Fruit fly (Drosophila melanogaster): Measurements from ENCODE around the gene Polr3A.
A peak's percentile ranks its signal among the peaks of the same experiment; 100 is the strongest.

Gene Polr3A

DNA sequence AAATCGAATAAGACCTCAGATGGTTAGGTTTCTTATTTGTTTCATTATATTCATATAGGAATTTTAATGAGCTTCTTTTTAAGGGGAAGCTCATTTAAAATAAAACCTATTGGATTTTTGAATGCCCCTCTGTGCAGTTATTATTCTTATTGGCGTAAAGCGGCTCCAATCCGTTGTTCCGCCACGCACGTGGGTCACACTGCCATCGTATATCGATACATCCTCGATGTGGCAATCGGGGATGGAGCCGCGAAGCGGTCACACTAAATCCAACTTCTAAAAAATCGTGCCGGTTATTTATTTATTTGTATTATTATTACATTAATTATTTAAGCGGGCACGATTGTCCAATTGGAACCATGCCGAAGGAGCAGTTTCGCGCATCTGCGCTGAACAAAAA is at the start of gene Polr3A:
TSS of gene Polr3A (plus strand) at position 234 of the 400 bp plus-strand sequence.
- TF ChIP-seq CG17801 (GFP tag; optimal IDR thresholded peaks at IDR 0.05; ENCODE audit: partially characterized antibody): no peak

DNA sequence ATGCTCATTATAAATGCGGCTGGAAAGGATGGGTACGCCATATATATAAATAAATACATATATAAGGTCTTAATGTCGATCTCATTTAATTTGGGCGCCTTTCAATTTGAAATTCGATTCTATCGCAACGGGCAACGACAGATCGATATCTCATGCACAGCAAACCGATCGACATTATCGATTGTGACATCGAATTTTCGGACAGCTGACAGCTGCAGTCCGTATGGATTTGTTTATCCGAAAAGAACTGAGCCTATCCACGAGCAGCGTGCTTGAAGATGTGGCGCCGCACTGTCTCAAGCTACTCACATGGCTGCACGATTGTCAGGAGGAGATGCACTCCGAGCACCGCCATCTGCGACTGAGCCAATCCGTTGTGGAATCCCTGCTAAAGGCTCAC is 30.8 kb upstream of the Polr3A start, which contains the start of gene CG8191:
TSS of gene CG8191 (plus strand) at position 211 of the 400 bp plus-strand sequence.
- TF ChIP-seq CG17801 (GFP tag; optimal IDR thresholded peaks at IDR 0.05; ENCODE audit: partially characterized antibody): no peak

DNA sequence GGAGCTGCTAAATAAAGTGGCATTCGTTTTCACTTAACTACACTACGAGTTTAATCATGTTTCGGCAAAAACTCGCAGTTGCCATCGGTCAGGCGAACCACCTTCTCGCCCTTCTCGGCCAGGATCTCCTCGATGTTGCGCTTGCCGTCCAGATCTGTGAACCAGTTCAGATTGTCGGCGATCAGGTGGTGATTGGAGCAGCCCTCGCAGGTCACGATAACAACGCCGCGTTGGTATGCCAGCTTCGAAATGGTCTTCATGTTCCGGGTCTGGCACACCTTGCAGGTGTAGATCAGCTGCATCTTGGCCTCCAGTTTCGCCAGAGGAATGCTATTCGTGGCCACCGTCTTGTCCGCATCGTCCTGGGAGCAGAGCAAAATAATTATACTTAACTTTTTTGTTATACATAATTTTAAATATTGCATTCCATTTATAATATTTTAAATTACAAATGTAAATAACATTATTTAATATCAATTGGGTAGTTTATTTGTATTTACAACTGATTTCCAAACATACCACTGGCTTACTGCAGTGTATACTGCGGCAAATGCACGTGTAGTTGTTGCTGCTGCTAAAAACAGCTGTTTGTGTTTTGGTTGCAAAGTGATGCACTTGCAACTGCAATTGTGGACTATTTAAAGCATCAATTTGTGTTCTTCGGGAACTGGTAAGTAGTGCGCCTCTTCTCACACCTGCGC is 29.4 kb upstream of the Polr3A start:
- no peak for TF ChIP-seq CG17801 (GFP tag; optimal IDR thresholded peaks at IDR 0.05; ENCODE audit: partially characterized antibody)

- TF ChIP-seq CG17801 (GFP tag; optimal IDR thresholded peaks at IDR 0.05; ENCODE audit: partially characterized antibody): peak; percentile 66
These were observed 28.8 kb upstream of the Polr3A start, which contains the start of the genes CG12379 and MagR for dm6 chrX:15733995-15734394. Gene CG12379 (minus strand): TSS chrX:15733996. Gene MagR (plus strand): TSS chrX:15734270.

dm6 chrX:15737110-15737509 is 25.6 kb upstream of the Polr3A start, which contains the start of gene Arp6:
Gene Arp6 (minus strand): TSS chrX:15737120.
- peak; percentile 17 for TF ChIP-seq CG17801 (GFP tag; optimal IDR thresholded peaks at IDR 0.05; ENCODE audit: partially characterized antibody)

DNA sequence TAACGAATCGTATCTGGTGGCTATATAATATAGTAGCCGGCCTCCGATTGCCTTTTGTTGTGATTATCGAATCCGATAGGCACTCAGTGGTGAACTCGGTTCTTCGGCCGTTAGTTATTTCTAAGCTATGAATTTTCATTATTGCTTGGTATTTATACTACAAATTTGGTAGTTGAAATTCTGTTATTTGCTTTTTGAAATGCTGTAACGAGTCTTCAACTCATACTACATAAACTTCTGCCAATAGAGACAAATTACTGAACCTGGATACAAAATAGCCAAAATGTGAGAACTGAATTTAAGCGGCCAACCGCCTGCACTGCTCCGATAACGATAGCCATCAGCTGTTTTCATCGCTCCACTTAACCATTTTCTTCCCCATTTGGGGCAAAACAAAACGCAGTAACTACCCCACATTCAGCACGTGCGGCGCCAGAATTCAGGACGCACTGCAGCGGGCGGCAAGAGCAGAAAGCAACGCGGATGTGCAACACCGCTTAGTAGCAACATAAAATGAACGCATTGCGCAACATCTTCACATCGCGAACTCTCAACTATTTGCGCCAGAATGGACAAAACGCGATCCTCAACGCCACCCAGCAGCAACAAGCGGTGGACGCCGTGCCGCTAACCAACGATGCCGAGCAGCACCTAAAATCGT is 23.7 kb upstream of the Polr3A start, which contains the start of the genes CG11679 and CG8206:
TSS of gene CG11679 (minus strand) at position 65 of the 661 bp plus-strand sequence.
TSS of gene CG8206 (plus strand) at position 341 of the 661 bp plus-strand sequence.
- peak; percentile 79 for TF ChIP-seq CG17801 (GFP tag; optimal IDR thresholded peaks at IDR 0.05; ENCODE audit: partially characterized antibody)

DNA sequence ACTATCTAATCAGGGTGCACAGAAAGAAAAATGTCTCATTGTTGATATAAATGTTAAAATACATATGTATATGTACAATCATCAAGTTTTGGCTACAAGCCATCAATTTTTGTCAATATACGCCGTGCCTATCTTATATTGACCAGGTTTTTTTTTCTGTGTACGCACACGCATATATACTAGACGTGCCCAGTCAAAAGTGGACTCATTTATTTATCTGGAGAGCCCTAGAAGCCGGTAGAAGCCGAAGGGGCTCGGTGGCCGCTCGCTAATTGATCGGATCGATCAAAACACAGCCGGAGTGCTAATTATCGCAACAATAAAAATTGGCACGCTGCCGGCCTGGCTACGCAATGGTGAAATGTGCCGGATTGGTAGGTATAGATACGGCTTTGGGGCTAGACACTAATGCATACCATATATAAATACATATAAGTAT is 22.4 kb upstream of the Polr3A start:
- TF ChIP-seq CG17801 (GFP tag; optimal IDR thresholded peaks at IDR 0.05; ENCODE audit: partially characterized antibody): peak; percentile 8

dm6 chrX:15740881-15741280 is 21.9 kb upstream of the Polr3A start:
- no peak for TF ChIP-seq CG17801 (GFP tag; optimal IDR thresholded peaks at IDR 0.05; ENCODE audit: partially characterized antibody)

DNA sequence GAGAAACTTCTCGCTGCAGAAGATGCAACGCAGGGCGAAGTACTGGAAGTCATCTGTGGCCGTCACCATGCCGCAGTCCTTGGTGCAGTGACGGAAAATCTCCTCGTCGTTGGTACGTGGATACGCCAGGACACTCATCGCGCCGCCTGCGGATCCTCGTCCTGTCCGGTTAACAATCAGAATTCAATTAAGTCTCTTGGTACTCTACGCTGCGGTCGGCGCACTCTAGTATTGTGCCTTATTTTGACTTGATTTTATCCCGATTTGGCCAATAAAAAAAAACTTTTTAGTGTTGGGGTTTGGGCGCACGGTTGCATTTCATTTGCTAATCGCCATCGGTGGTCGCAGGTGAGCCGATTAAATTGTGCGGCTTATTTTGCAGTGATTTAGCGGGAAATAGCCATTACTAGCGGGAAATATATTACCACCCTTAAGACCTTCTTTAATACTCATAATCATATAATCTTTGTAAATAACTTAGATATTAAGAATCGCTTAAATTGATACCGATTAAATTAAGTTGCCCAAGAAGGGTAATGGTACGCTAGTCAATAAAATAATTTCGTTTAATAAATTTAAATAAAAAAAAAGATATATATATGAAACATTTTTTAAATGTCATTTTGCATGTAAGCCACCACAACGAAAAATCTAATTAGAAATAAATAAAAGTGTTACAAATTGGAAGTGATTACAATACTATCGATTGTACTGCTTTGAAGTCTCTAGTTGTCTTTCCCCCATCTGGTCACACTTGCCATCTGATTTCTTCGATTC is 16.7 kb upstream of the Polr3A start, which contains the start of the genes CG8944 and CCT6:
TSS of gene CG8944 (minus strand) at position 327 of the 777 bp plus-strand sequence.
TSS of gene CCT6 (plus strand) at position 744 of the 777 bp plus-strand sequence.
- TF ChIP-seq CG17801 (GFP tag; optimal IDR thresholded peaks at IDR 0.05; ENCODE audit: partially characterized antibody): peak; percentile 8

- TF ChIP-seq CG17801 (GFP tag; optimal IDR thresholded peaks at IDR 0.05; ENCODE audit: partially characterized antibody): no peak
These were observed 16.0 kb upstream of the Polr3A start for dm6 chrX:15746682-15747196.

dm6 chrX:15748945-15749344 is 13.8 kb upstream of the Polr3A start, which contains the start of gene Mvd:
Gene Mvd (plus strand): TSS chrX:15749166.
- TF ChIP-seq CG17801 (GFP tag; optimal IDR thresholded peaks at IDR 0.05; ENCODE audit: partially characterized antibody): peak; percentile 52

- TF ChIP-seq CG17801 (GFP tag; optimal IDR thresholded peaks at IDR 0.05; ENCODE audit: partially characterized antibody): no peak
These were observed 6.7 kb upstream of the Polr3A start, which contains the start of gene CG8260 for dm6 chrX:15756018-15756417. Gene CG8260 (plus strand): TSS chrX:15756318.

DNA sequence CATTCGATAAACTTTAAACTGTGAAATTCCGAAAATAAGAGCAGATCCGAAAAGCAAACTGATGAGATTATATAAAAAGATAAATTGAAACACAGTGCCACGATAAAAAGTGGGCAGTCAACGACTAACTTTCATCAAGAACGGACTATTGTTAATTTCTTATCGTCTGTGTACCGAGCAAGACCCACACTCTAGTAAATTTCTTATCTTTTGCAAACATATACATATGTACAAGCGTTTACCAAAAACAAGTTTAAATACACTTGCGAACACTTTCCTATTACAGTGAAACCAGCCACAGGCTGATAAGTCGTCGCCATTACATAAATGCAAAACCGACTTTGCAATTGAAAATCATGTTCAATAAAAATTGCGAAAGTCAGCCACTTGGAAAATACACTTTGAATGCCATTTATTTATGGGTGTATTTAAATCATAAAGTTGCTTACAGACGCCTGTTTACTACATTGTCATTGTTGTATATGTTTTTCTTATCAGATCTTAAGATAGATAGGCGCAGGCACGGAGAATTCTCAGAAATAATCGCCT is 4.0 kb upstream of the Polr3A start:
- no peak for TF ChIP-seq CG17801 (GFP tag; optimal IDR thresholded peaks at IDR 0.05; ENCODE audit: partially characterized antibody)

DNA sequence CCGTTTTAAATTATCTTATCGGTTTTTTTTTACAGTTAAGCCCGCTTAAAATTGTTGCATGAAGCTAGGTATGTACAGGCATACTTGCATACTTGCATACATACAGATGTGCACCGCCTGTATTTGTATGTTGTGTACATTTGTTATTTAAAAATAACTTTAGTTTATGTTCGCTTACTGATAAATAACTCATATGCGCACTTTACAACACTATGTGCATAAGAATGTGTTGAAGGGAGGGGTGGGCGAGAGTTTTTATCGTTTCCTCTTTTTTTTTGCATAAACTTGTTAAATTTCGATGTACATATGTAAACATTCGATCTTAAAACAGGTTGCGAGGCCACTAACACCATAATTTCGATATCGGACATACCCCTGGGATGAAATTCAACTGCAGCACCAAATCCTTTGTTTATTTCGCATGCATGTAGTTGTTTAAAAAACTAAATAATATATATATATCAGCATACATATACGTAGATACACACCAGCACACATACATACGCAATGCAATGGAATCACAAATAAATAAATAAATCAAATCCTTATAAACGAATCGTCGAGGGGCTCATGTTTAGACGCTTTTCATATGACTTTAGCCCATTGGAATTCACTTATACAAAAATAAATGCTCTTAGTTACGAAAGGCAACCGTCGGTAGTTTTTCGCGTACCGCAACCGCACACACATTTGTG is 2.9 kb upstream of the Polr3A start:
- TF ChIP-seq CG17801 (GFP tag; optimal IDR thresholded peaks at IDR 0.05; ENCODE audit: partially characterized antibody): peak; percentile 1

All from ovary, adult (tissue).